Worm (Caenorhabditis elegans): ENCODE data around the gene dre-1.

Gene dre-1

DNA sequence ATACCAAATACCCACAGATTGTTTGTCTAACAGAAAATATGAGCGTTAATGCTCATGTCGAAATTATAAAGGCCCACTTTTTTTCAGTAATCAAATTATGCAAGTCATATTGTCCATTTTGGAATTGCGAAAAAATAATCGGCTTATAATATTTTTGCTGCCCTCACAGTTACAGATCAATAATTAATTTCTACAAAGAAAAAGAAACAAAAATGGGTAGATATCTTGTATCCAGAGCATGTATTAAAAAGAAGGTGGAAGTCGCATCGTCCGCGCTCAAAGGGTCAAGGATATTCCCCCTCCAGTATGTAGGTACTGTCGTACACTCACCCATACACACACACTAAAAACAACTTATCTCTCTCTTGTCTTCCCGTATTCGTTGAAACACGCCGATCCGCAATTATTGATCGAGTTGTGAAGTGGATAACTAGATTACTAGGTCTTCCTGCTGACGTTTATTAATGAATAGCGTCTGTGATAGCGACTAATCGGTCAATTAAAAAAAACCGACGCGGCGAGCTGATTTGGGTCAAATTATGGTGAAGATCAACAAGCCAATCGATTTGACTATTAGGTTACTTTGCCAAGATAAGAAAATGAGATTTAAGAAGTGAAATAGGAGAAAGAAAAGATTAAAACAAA lies 32.4 kb downstream of the dre-1 start:
- no peak for TF ChIP-seq ama-1 (optimal IDR thresholded peaks at IDR 0.05)
- TF ChIP-seq blmp-1 (tag; optimal IDR thresholded peaks at IDR 0.05) = peak; percentile 70
- TF ChIP-seq unc-30 (tag; optimal IDR thresholded peaks at IDR 0.05) = no peak
- TF ChIP-seq elt-3 (tag; optimal IDR thresholded peaks at IDR 0.05) = peak in 1 of 6 experiments; percentile 4
- peak; percentile 6 for TF ChIP-seq nhr-85 (tag)
- TF ChIP-seq ceh-63 (GFP tag; optimal IDR thresholded peaks at IDR 0.05) = no peak

ce11 chrV:6513356-6513755 lies 32.9 kb downstream of the dre-1 start:
- TF ChIP-seq blmp-1 (tag; optimal IDR thresholded peaks at IDR 0.05) (peak; percentile 94), ceh-82 (tag; optimal IDR thresholded peaks at IDR 0.05) (no peak), lin-14 (GFP tag; optimal IDR thresholded peaks at IDR 0.05) (peak; percentile 72), elt-3 (tag; optimal IDR thresholded peaks at IDR 0.05) (peak in 1 of 6 experiments; percentile 32), xbp-1 (tag; optimal IDR thresholded peaks at IDR 0.05) (peak; percentile 22), elt-2 (tag; optimal IDR thresholded peaks at IDR 0.05) (no peak), C04F5.9 (tag; optimal IDR thresholded peaks at IDR 0.05) (no peak), ceh-88 (GFP tag; IDR thresholded peaks at IDR 0.05) (no peak), swsn-7 (tag; optimal IDR thresholded peaks at IDR 0.05) (no peak), nhr-90 (tag; optimal IDR thresholded peaks at IDR 0.05; ENCODE audit: poor library complexity) (peak; percentile 19), efl-1 (optimal IDR thresholded peaks at IDR 0.05) (no peak), efl-1 (GFP tag; optimal IDR thresholded peaks at IDR 0.05 in 1 of 2) (peak in 1 of 2 experiments; percentile 59), mab-9 (GFP tag; IDR thresholded peaks at IDR 0.05) (no peak), tbx-2 (tag; optimal IDR thresholded peaks at IDR 0.05) (no peak), hpl-2 (GFP tag; optimal IDR thresholded peaks at IDR 0.05) (no peak), fos-1 (tag; optimal IDR thresholded peaks at IDR 0.05) (no peak)

DNA sequence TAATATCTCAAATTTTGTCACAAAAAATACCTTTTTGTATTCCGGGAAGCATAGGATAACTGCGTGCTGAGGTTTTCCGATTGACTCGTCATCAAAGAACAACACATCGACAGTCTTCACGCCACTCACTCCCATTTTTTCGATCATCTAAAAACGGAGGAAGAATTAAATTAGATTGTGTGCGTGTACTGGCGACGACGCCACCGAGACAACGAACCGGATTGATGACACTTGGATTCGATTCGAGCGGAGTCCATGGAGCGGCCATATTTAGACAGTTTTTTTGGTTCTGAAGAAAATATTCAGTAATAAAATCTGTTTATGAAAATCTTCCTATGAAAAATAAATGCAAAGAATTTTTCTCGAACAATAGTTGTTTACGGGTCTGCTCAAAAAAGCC lies 35.2 kb downstream of the dre-1 start, which contains the start of gene ubh-1:
Gene ubh-1 (minus strand): TSS at position 289 of the 400 bp plus-strand sequence.
- TF ChIP-seq sup-37 (GFP tag; optimal IDR thresholded peaks at IDR 0.05) (no peak), F16B12.6 (tag; optimal IDR thresholded peaks at IDR 0.05) (no peak), vab-15 (tag; optimal IDR thresholded peaks at IDR 0.05) (no peak), elt-3 (tag; optimal IDR thresholded peaks at IDR 0.05) (peak in 1 of 6 experiments; percentile 23), jun-1 (tag; optimal IDR thresholded peaks at IDR 0.05) (no peak), efl-1 (optimal IDR thresholded peaks at IDR 0.05) (no peak), efl-1 (GFP tag; optimal IDR thresholded peaks at IDR 0.05 in 1 of 2) (peak in 1 of 2 experiments; percentile 24), irx-1 (tag; optimal IDR thresholded peaks at IDR 0.05) (no peak), nhr-12 (tag; optimal IDR thresholded peaks at IDR 0.05) (no peak), efl-3 (GFP tag; optimal IDR thresholded peaks at IDR 0.05) (no peak), ceh-88 (GFP tag; IDR thresholded peaks at IDR 0.05) (no peak), lsy-2 (tag; optimal IDR thresholded peaks at IDR 0.05) (no peak)

DNA sequence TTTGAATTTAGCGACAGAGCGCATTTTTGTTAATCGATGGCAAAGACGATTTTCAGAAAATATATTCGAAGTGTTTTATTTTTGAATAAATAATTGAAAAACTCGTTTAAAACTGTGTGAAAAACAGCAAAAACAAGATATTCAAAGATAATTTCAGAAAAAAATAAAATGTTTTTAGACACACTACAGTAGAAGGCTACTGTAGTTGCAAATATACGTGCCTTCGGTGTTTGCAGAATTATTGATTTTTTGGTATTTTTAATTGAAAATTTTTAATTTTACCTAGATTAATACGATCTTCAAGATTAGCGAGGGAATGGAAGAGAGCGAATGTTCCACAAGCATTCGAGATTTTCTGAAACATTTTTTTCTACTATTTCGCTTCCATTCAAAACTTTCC lies 35.7 kb downstream of the dre-1 start:
- TF ChIP-seq lsy-2 (tag; optimal IDR thresholded peaks at IDR 0.05) = peak in 1 of 2 experiments; percentile 50
- TF ChIP-seq C16A3.4 (tag; optimal IDR thresholded peaks at IDR 0.05) = no peak

DNA sequence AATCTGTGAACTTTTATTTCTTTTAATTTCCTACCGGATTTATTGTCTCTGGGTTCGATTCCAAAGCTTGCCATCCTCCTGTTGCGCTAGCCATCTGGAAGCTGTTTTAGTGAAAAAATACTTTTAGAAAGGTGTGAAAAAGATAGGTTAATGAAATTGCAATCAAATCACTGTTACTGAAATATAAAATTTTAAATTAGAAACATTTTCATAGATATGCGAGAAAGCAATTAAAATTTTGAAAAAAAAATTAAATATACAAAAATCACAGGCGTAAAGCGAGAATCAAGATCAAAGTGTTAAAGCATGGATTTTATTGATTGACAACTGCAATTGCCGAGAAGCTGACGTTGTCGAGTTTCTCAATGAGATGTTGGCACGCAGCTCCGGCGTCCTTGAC lies 36.6 kb downstream of the dre-1 start, which contains the start of gene ubh-2:
Gene ubh-2 (minus strand): TSS at position 101 of the 400 bp plus-strand sequence.
- TF ChIP-seq mab-9 (GFP tag; IDR thresholded peaks at IDR 0.05) (no peak), nhr-84 (tag; optimal IDR thresholded peaks at IDR 0.05) (no peak)

- no peak for TF ChIP-seq lin-35 (GFP tag; optimal IDR thresholded peaks at IDR 0.05)
- no peak for TF ChIP-seq zag-1 (tag; optimal IDR thresholded peaks at IDR 0.05)
- TF ChIP-seq nhr-11 (tag; optimal IDR thresholded peaks at IDR 0.05) = no peak
- TF ChIP-seq fkh-4 (tag; optimal IDR thresholded peaks at IDR 0.05; ENCODE audit: borderline replicate concordance) = no peak
- no peak for TF ChIP-seq fkh-10 (GFP tag; optimal IDR thresholded peaks at IDR 0.05)
- no peak for TF ChIP-seq nhr-20 (tag; optimal IDR thresholded peaks at IDR 0.05)
- no peak for TF ChIP-seq nhr-12 (tag; optimal IDR thresholded peaks at IDR 0.05)
- TF ChIP-seq snpc-4 (tag; optimal IDR thresholded peaks at IDR 0.05) = no peak
- no peak for TF ChIP-seq ets-5 (GFP tag; IDR thresholded peaks at IDR 0.05)
- TF ChIP-seq ceh-63 (GFP tag; optimal IDR thresholded peaks at IDR 0.05) = no peak
- TF ChIP-seq nhr-19 (GFP tag; conservative IDR thresholded peaks at IDR 0.05) = no peak
- no peak for TF ChIP-seq pax-3 (tag; optimal IDR thresholded peaks at IDR 0.05)
- TF ChIP-seq nhr-47 (tag; optimal IDR thresholded peaks at IDR 0.05) = no peak
These were observed 37.6 kb downstream of the dre-1 start, which contains the start of gene ubh-3 for ce11 chrV:6508703-6509102. ubh-3 (minus strand) TSS chrV:6508803.
